Worm (Caenorhabditis elegans): ENCODE data around the gene idpc-5.

Gene idpc-5

ce11 chrV:9618420-9618819, 4.3 kb downstream of the idpc-5 start (continued):
- TF ChIP-seq fos-1 (tag; optimal IDR thresholded peaks at IDR 0.05), result no peak
- TF ChIP-seq set-16 (GFP tag; IDR thresholded peaks at IDR 0.05), result peak; percentile 96

- TF ChIP-seq ztf-11 (tag; optimal IDR thresholded peaks at IDR 0.05) (no peak), lir-3 (tag; optimal IDR thresholded peaks at IDR 0.05) (no peak), dmd-6 (GFP tag; IDR thresholded peaks at IDR 0.05) (no peak), spr-3 (GFP tag; optimal IDR thresholded peaks at IDR 0.05) (no peak), Y105C5A.15 (GFP tag; IDR thresholded peaks at IDR 0.05) (no peak), lsy-2 (tag; optimal IDR thresholded peaks at IDR 0.05) (no peak), pqm-1 (tag; optimal IDR thresholded peaks at IDR 0.05) (no peak), mdt-29 (GFP tag; IDR thresholded peaks at IDR 0.05) (no peak), F10B5.3 (tag; optimal IDR thresholded peaks at IDR 0.05) (no peak), hlh-11 (tag; optimal IDR thresholded peaks at IDR 0.05) (no peak), snpc-4 (tag; optimal IDR thresholded peaks at IDR 0.05) (no peak), mep-1 (tag; optimal IDR thresholded peaks at IDR 0.05) (no peak), nhr-48 (tag; optimal IDR thresholded peaks at IDR 0.05) (no peak), aly-2 (tag; optimal IDR thresholded peaks at IDR 0.05) (no peak), ama-1 (optimal IDR thresholded peaks at IDR 0.05) (no peak), lin-13 (GFP tag; optimal IDR thresholded peaks at IDR 0.05) (no peak), unc-130 (GFP tag; optimal IDR thresholded peaks at IDR 0.05) (no peak), dmd-9 (GFP tag; IDR thresholded peaks at IDR 0.05) (no peak), mes-2 (tag; optimal IDR thresholded peaks at IDR 0.05; ENCODE audit: poor library complexity, severe bottlenecking) (no peak), nhr-77 (tag; optimal IDR thresholded peaks at IDR 0.05) (no peak)
Observed at ce11 chrV:9616687-9617086, 6.0 kb downstream of the idpc-5 start.

- peak in 1 of 2 experiments; percentile 5 for TF ChIP-seq unc-62 (GFP tag; optimal IDR thresholded peaks at IDR 0.05 in 1 of 2)
- TF ChIP-seq unc-62 (tag; optimal IDR thresholded peaks at IDR 0.05), result no peak
- TF ChIP-seq tra-1 (GFP tag; IDR thresholded peaks at IDR 0.05), result no peak
- no peak for TF ChIP-seq fos-1 (tag; optimal IDR thresholded peaks at IDR 0.05)
- no peak for TF ChIP-seq daf-16 (GFP tag; optimal IDR thresholded peaks at IDR 0.05)
- TF ChIP-seq daf-16 (tag; optimal IDR thresholded peaks at IDR 0.05), result no peak
- TF ChIP-seq lim-7 (GFP tag; IDR thresholded peaks at IDR 0.05), result no peak
- TF ChIP-seq duxl-1 (tag; optimal IDR thresholded peaks at IDR 0.05; ENCODE audit: poor library complexity), result no peak
- no peak for TF ChIP-seq madf-5 (GFP tag; IDR thresholded peaks at IDR 0.05)
- TF ChIP-seq attf-4 (tag; optimal IDR thresholded peaks at IDR 0.05), result no peak
- peak; percentile 71 for TF ChIP-seq set-16 (GFP tag; IDR thresholded peaks at IDR 0.05)
- TF ChIP-seq hlh-11 (tag; optimal IDR thresholded peaks at IDR 0.05), result no peak
- no peak for TF ChIP-seq ctbp-1 (GFP tag; IDR thresholded peaks at IDR 0.05)
Observed at ce11 chrV:9616130-9616529, 6.6 kb downstream of the idpc-5 start.

- no peak for TF ChIP-seq vab-7 (GFP tag; IDR thresholded peaks at IDR 0.05)
- peak; percentile 42; the same call in 1 of the 2 replicates for TF ChIP-seq dmd-6 (GFP tag; IDR thresholded peaks at IDR 0.05)
Observed at ce11 chrV:9615725-9616124, 7.0 kb downstream of the idpc-5 start, which contains the start of gene pqn-63. pqn-63 (plus strand) TSS chrV:9616031.

ce11 chrV:9609217-9609616, 13.5 kb downstream of the idpc-5 start:
- TF ChIP-seq egl-43 (GFP tag; IDR thresholded peaks at IDR 0.05) (0 out of 2 replicates have a peak, but pooled peaks have one; percentile 22), set-16 (GFP tag; IDR thresholded peaks at IDR 0.05) (no peak), nhr-11 (tag; optimal IDR thresholded peaks at IDR 0.05) (no peak), aha-1 (tag) (no peak), unc-62 (GFP tag; optimal IDR thresholded peaks at IDR 0.05 in 1 of 2) (peak in 1 of 2 experiments; percentile 92), unc-62 (tag; optimal IDR thresholded peaks at IDR 0.05) (no peak), F10B5.3 (tag; optimal IDR thresholded peaks at IDR 0.05) (no peak)

Data from whole organism, L4 larva.